Worm (Caenorhabditis elegans) whole organism, young adult: ENCODE results near the gene ajm-1.

Experiments used
- B0336.3 ChIP-seq: fragments of 200-800 bp; sonication (Bioruptor generic); IDR thresholded peaks from 2 replicates; pipeline ENCODE4 v1.3.6; 2022; ENCODE audit warnings: missing genetic modification characterization, missing compliant biosample characterization
- C17E4.6 ChIP-seq: fragments of 200-800 bp; sonication (Bioruptor generic); IDR thresholded peaks from 2 replicates; pipeline ENCODE4 v1.3.6; 2022; ENCODE audit warnings: missing genetic modification reagents, missing genetic modification characterization, missing compliant biosample characterization
- F23B12.7 ChIP-seq: sonication (generic microtip); optimal IDR thresholded peaks from 2 replicates; lab custom pipeline; 2017; ENCODE audit warnings: missing genetic modification characterization, mild to moderate bottlenecking, missing compliant biosample characterization, antibody characterized with exemption, moderate library complexity; ENCODE audit not compliant: insufficient read depth
- F39B2.1 ChIP-seq: fragments of 200-800 bp; sonication (Bioruptor generic); IDR thresholded peaks from 2 replicates; pipeline ENCODE4 v1.3.6; 2022; ENCODE audit warnings: missing genetic modification reagents, missing genetic modification characterization, missing compliant biosample characterization
- F49E8.2 ChIP-seq: sonication (generic microtip); optimal IDR thresholded peaks from 3 replicates; lab custom pipeline; 2017; ENCODE audit warnings: missing genetic modification characterization, mild to moderate bottlenecking, missing compliant biosample characterization, antibody characterized with exemption, moderate library complexity; ENCODE audit not compliant: insufficient read depth
- F55B11.4 ChIP-seq: sonication (generic microtip); optimal IDR thresholded peaks from 2 replicates; lab custom pipeline; 2016; ENCODE audit warnings: missing compliant biosample characterization, missing genetic modification characterization, borderline replicate concordance; ENCODE audit not compliant: insufficient read depth
- K11D2.4 ChIP-seq: fragments of 200-800 bp; sonication (Bioruptor generic); IDR thresholded peaks from 2 replicates; pipeline ENCODE4 v1.3.6; 2022; ENCODE audit warnings: missing genetic modification reagents, missing genetic modification characterization, missing compliant biosample characterization
- T26A5.8 ChIP-seq: sonication (generic microtip); optimal IDR thresholded peaks from 2 replicates; lab custom pipeline; 2016; ENCODE audit warnings: missing genetic modification characterization, missing compliant biosample characterization
- Y56A3A.18 ChIP-seq: fragments of 200-800 bp; sonication (Bioruptor generic); IDR thresholded peaks from 2 replicates; pipeline ENCODE4 v1.3.6; 2022; ENCODE audit warnings: missing genetic modification reagents, missing genetic modification characterization, missing compliant biosample characterization
- Y67H2A.10 ChIP-seq: fragments of 200-800 bp; sonication (Bioruptor generic); conservative IDR thresholded peaks from 2 replicates; pipeline ENCODE4 v1.3.6; 2022; ENCODE audit warnings: missing genetic modification reagents, missing genetic modification characterization, missing compliant biosample characterization
- Y95B8A.8 ChIP-seq: fragments of 200-800 bp; sonication (Bioruptor generic); IDR thresholded peaks from 2 replicates; pipeline ENCODE4 v1.3.6; 2022; ENCODE audit warnings: missing genetic modification reagents, missing genetic modification characterization, missing compliant biosample characterization
- ama-1 ChIP-seq, 3 experiments: fragments of 150-350 bp in 1 of 3; sonication (generic microtip) in 2 of 3; optimal IDR thresholded peaks; 2 replicates each; lab custom pipeline; 2014 to 2018; ENCODE audit warnings: missing biosample characterization in 2 of 3, missing genetic modification characterization in 2 of 3, missing genetic modification reagents in 2 of 3
- aptf-3 ChIP-seq: fragments of 200-800 bp; sonication (Bioruptor generic); IDR thresholded peaks from 2 replicates; pipeline ENCODE4 v1.3.6; 2022; ENCODE audit warnings: missing genetic modification characterization, missing compliant biosample characterization
- athp-1 ChIP-seq: sonication (generic microtip); optimal IDR thresholded peaks from 2 replicates; lab custom pipeline; 2017; ENCODE audit warnings: mild to moderate bottlenecking, missing genetic modification characterization, missing compliant biosample characterization
- attf-5 ChIP-seq: fragments of 200-800 bp; sonication (Bioruptor generic); optimal IDR thresholded peaks from 2 replicates; lab custom pipeline; 2018; ENCODE audit warnings: mild to moderate bottlenecking, missing genetic modification characterization, missing compliant biosample characterization
- attf-6 ChIP-seq: fragments of 200-800 bp; sonication (Bioruptor generic); IDR thresholded peaks from 2 replicates; pipeline ENCODE4 v1.3.6; 2022; ENCODE audit warnings: missing genetic modification reagents, missing genetic modification characterization, missing compliant biosample characterization
- bed-1 ChIP-seq: fragments of 200-800 bp; sonication (Bioruptor generic); IDR thresholded peaks from 2 replicates; pipeline ENCODE4 v1.3.6; 2022; ENCODE audit warnings: missing genetic modification reagents, missing genetic modification characterization, missing compliant biosample characterization
- ceh-100 ChIP-seq: fragments of 200-800 bp; sonication (Bioruptor generic); IDR thresholded peaks from 2 replicates; pipeline ENCODE4 v1.3.6; 2022; ENCODE audit warnings: missing genetic modification reagents, missing genetic modification characterization, missing compliant biosample characterization
- ceh-40 ChIP-seq: fragments of 200-800 bp; sonication (Bioruptor generic); IDR thresholded peaks from 2 replicates; pipeline ENCODE4 v1.3.6; 2022; ENCODE audit warnings: missing genetic modification characterization, missing compliant biosample characterization
- egl-18 ChIP-seq: fragments of 200-800 bp; sonication (Bioruptor generic); IDR thresholded peaks from 2 replicates; pipeline ENCODE4 v1.3.6; 2022; ENCODE audit warnings: missing genetic modification reagents, missing genetic modification characterization, missing compliant biosample characterization
- him-1 ChIP-seq: sonication (generic microtip); optimal IDR thresholded peaks from 2 replicates; lab custom pipeline; 2016; ENCODE audit warnings: missing genotype, missing genetic modification reagents, missing genetic modification characterization, missing compliant biosample characterization
- hsf-1 ChIP-seq: fragments of 200-800 bp; sonication (Bioruptor generic); IDR thresholded peaks from 2 replicates; pipeline ENCODE4 v1.3.6; 2022; ENCODE audit warnings: missing genetic modification reagents, missing genetic modification characterization, missing compliant biosample characterization
- lag-1 ChIP-seq: fragments of 200-800 bp; sonication (Bioruptor generic); IDR thresholded peaks from 2 replicates; pipeline ENCODE4 v1.3.6; 2022; ENCODE audit warnings: missing genetic modification reagents, missing genetic modification characterization, missing compliant biosample characterization
- let-526 ChIP-seq: fragments of 200-800 bp; sonication (Bioruptor generic); IDR thresholded peaks from 2 replicates; pipeline ENCODE4 v1.3.6; 2022; ENCODE audit warnings: missing genetic modification reagents, missing genetic modification characterization, missing compliant biosample characterization
- lir-1 ChIP-seq: fragments of 200-800 bp; sonication (Bioruptor generic); conservative IDR thresholded peaks from 2 replicates; pipeline ENCODE4 v1.3.6; 2022; ENCODE audit warnings: missing genetic modification reagents, missing genetic modification characterization, missing compliant biosample characterization
- lsy-27 ChIP-seq: sonication (generic microtip); optimal IDR thresholded peaks from 2 replicates; lab custom pipeline; 2017; ENCODE audit warnings: missing genetic modification characterization, mild to moderate bottlenecking, missing compliant biosample characterization, antibody characterized with exemption, missing genotype, borderline replicate concordance; ENCODE audit not compliant: insufficient read depth
- madf-10 ChIP-seq: sonication (generic microtip); optimal IDR thresholded peaks from 2 replicates; lab custom pipeline; 2016; ENCODE audit warnings: mild to moderate bottlenecking, missing genetic modification characterization, missing compliant biosample characterization
- madf-6 ChIP-seq: fragments of 200-800 bp; sonication (Bioruptor generic); IDR thresholded peaks from 2 replicates; pipeline ENCODE4 v1.3.6; 2022; ENCODE audit warnings: missing genetic modification reagents, missing genetic modification characterization, missing compliant biosample characterization
- madf-8 ChIP-seq: fragments of 200-800 bp; sonication (Bioruptor generic); conservative IDR thresholded peaks from 2 replicates; pipeline ENCODE4 v1.3.6; 2022; ENCODE audit warnings: missing genetic modification reagents, missing genetic modification characterization, missing compliant biosample characterization
- mcd-1 ChIP-seq: fragments of 200-800 bp; sonication (Bioruptor generic); IDR thresholded peaks from 2 replicates; pipeline ENCODE4 v1.3.6; 2022; ENCODE audit warnings: missing genetic modification reagents, missing genetic modification characterization, missing compliant biosample characterization
- nfya-1 ChIP-seq: sonication (generic microtip); optimal IDR thresholded peaks from 2 replicates; lab custom pipeline; 2017; ENCODE audit warnings: antibody characterized with exemption, missing compliant biosample characterization, missing genetic modification characterization, borderline replicate concordance; ENCODE audit not compliant: insufficient read depth
- nfya-2 ChIP-seq: fragments of 200-800 bp; sonication (Bioruptor generic); IDR thresholded peaks from 2 replicates; pipeline ENCODE4 v1.3.6; 2022; ENCODE audit warnings: missing genetic modification reagents, missing genetic modification characterization, missing compliant biosample characterization
- nfyb-1 ChIP-seq: fragments of 200-800 bp; sonication (Bioruptor generic); IDR thresholded peaks from 2 replicates; pipeline ENCODE4 v1.3.6; 2022; ENCODE audit warnings: missing genetic modification reagents, missing genetic modification characterization, missing compliant biosample characterization
- nhr-179 ChIP-seq: sonication (generic microtip); optimal IDR thresholded peaks from 2 replicates; lab custom pipeline; 2016; ENCODE audit warnings: mild to moderate bottlenecking, missing genetic modification characterization, missing compliant biosample characterization
- nhr-27 ChIP-seq: fragments of 200-800 bp; sonication (Bioruptor generic); optimal IDR thresholded peaks from 2 replicates; lab custom pipeline; 2018; ENCODE audit warnings: mild to moderate bottlenecking, missing genetic modification characterization, moderate library complexity, missing compliant biosample characterization
- nhr-80 ChIP-seq: sonication (generic microtip); optimal IDR thresholded peaks from 2 replicates; lab custom pipeline; 2016; ENCODE audit warnings: missing genetic modification characterization, missing compliant biosample characterization
- pbrm-1 ChIP-seq: fragments of 200-800 bp; sonication (Bioruptor generic); IDR thresholded peaks from 2 replicates; pipeline ENCODE4 v1.3.6; 2022; ENCODE audit warnings: missing genetic modification reagents, missing genetic modification characterization, missing compliant biosample characterization
- repo-1 ChIP-seq: sonication (generic microtip); optimal IDR thresholded peaks from 2 replicates; lab custom pipeline; 2017; ENCODE audit warnings: mild to moderate bottlenecking, missing genetic modification characterization, missing compliant biosample characterization
- sdz-38 ChIP-seq: sonication (generic microtip); optimal IDR thresholded peaks from 2 replicates; lab custom pipeline; 2016; ENCODE audit warnings: missing genotype, missing genetic modification characterization, missing compliant biosample characterization
- snpc-1.1 ChIP-seq: sonication (generic microtip); optimal IDR thresholded peaks from 2 replicates; lab custom pipeline; 2017; ENCODE audit warnings: missing genetic modification characterization, mild to moderate bottlenecking, missing compliant biosample characterization, antibody characterized with exemption, moderate library complexity, missing genotype, missing genetic modification reagents; ENCODE audit not compliant: insufficient read depth
- snpc-1.3 ChIP-seq: sonication (generic microtip); optimal IDR thresholded peaks from 2 replicates; lab custom pipeline; 2017; ENCODE audit warnings: missing genetic modification characterization, mild to moderate bottlenecking, missing compliant biosample characterization, antibody characterized with exemption, moderate library complexity, missing genotype, missing genetic modification reagents; ENCODE audit not compliant: insufficient read depth
- snpc-3.4 ChIP-seq: sonication (generic microtip); optimal IDR thresholded peaks from 2 replicates; lab custom pipeline; 2017; ENCODE audit warnings: missing genetic modification characterization, mild to moderate bottlenecking, missing compliant biosample characterization, antibody characterized with exemption, moderate library complexity, missing genotype, missing genetic modification reagents
- tbx-9 ChIP-seq: sonication (generic microtip); optimal IDR thresholded peaks from 2 replicates; lab custom pipeline; 2016; ENCODE audit warnings: borderline replicate concordance, missing genetic modification characterization, inconsistent platforms, missing compliant biosample characterization
- unc-130 ChIP-seq: sonication (generic microtip); optimal IDR thresholded peaks from 2 replicates; lab custom pipeline; 2016; ENCODE audit warnings: missing genetic modification reagents, missing genetic modification characterization, missing compliant biosample characterization
- ztf-22 ChIP-seq: fragments of 200-800 bp; sonication (Bioruptor generic); optimal IDR thresholded peaks from 2 replicates; lab custom pipeline; 2018; ENCODE audit warnings: mild to moderate bottlenecking, missing genetic modification characterization, moderate library complexity, missing compliant biosample characterization
- ztf-25 ChIP-seq: fragments of 200-800 bp; sonication (Bioruptor generic); IDR thresholded peaks from 2 replicates; pipeline ENCODE4 v1.3.6; 2022; ENCODE audit warnings: missing genetic modification reagents, missing genetic modification characterization, missing compliant biosample characterization
- ztf-6 ChIP-seq: fragments of 200-800 bp; sonication (Bioruptor generic); IDR thresholded peaks from 2 replicates; pipeline ENCODE4 v1.3.6; 2022; ENCODE audit warnings: missing genetic modification reagents, missing genetic modification characterization, missing compliant biosample characterization

The ajm-1 gene

DNA sequence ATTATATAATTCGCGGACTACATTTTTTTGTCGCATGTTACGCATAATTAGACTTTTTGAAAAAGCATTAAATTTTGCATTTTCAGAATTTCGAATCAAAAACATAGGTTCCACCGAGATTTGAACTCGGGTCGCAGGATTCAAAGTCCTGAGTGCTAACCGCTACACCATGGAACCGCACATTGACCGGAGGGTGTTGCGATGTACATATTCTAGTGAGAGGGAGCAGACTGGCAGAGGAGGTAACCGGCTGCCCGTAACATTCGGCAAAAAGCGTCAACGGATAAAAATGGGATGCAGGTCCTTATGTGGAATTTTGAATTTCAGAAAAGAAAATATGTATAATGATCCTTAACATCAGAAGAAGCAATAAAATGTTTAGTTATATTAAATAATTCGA, 4.6 kb upstream of the ajm-1 start (continued):
- TF ChIP-seq unc-130 (GFP tag; lab: Kevin White, UChicago) (no peak), madf-8 (GFP tag; lab: Robert Waterston, UW) (no peak), Y95B8A.8 (GFP tag; lab: Robert Waterston, UW) (0 out of 2 replicates have a peak, but pooled peaks have one; percentile 17), snpc-1.1 (no peak), sdz-38 (tag; lab: Kevin White, UChicago) (no peak), attf-5 (no peak), ztf-25 (GFP tag; lab: Robert Waterston, UW) (0 out of 2 replicates have a peak, but pooled peaks have one; percentile 46), ama-1 (optimal IDR thresholded peaks at IDR 0.05; lab: Kevin White, UChicago) (no peak), ama-1 (GFP tag; optimal IDR thresholded peaks at IDR 0.05; lab: Kevin White, UChicago) (peak in 1 of 2 experiments; percentile 66), nfya-1 (tag; lab: Kevin White, UChicago) (no peak), F39B2.1 (GFP tag; lab: Robert Waterston, UW) (no peak), ceh-100 (GFP tag; lab: Robert Waterston, UW) (no peak), madf-10 (tag; lab: Kevin White, UChicago) (peak; percentile 74), repo-1 (tag; lab: Kevin White, UChicago) (no peak), nhr-179 (tag; lab: Kevin White, UChicago) (no peak), pbrm-1 (peak; percentile 72), him-1 (peak; percentile 77), tbx-9 (tag; lab: Kevin White, UChicago) (no peak), nfyb-1 (no peak), K11D2.4 (GFP tag; lab: Robert Waterston, UW) (no peak), mcd-1 (GFP tag; lab: Robert Waterston, UW) (no peak), ztf-6 (GFP tag; lab: Robert Waterston, UW) (no peak), ceh-40 (GFP tag; lab: Robert Waterston, UW) (peak; percentile 68), F49E8.2 (tag; lab: Kevin White, UChicago) (no peak), nhr-80 (tag; lab: Kevin White, UChicago) (peak; percentile 9), C17E4.6 (no peak), F23B12.7 (no peak), egl-18 (GFP tag; lab: Robert Waterston, UW) (peak; percentile 48; the same call in 1 of the 2 replicates), hsf-1 (peak; percentile 47; the same call in 1 of the 2 replicates), Y67H2A.10 (no peak), ztf-22 (GFP tag; lab: Kevin White, UChicago) (no peak), nfya-2 (GFP tag; lab: Robert Waterston, UW) (no peak), aptf-3 (no peak), lsy-27 (tag; lab: Kevin White, UChicago) (no peak), snpc-3.4 (tag; lab: Kevin White, UChicago) (no peak), lag-1 (0 out of 2 replicates have a peak, but pooled peaks have one; percentile 9), F55B11.4 (tag; lab: Kevin White, UChicago) (no peak), let-526 (GFP tag; lab: Robert Waterston, UW) (peak; percentile 70; the same call in 1 of the 2 replicates), athp-1 (tag; lab: Kevin White, UChicago) (no peak), bed-1 (GFP tag; lab: Robert Waterston, UW) (no peak), Y56A3A.18 (GFP tag; lab: Robert Waterston, UW) (0 out of 2 replicates have a peak, but pooled peaks have one; percentile 58), nhr-27 (no peak), B0336.3 (GFP tag; lab: Robert Waterston, UW) (no peak), T26A5.8 (peak; percentile 38), attf-6 (GFP tag; lab: Robert Waterston, UW) (no peak), madf-6 (GFP tag; lab: Robert Waterston, UW) (no peak), lir-1 (GFP tag; lab: Robert Waterston, UW) (no peak), snpc-1.3 (tag; lab: Kevin White, UChicago) (peak; percentile 30)
